Fruit fly (Drosophila melanogaster) whole organism, embryonic: Measurements from ENCODE around the gene CG10226.

Experiments
- ATbp ChIP-seq: fragments of 200-800 bp; sonication (Bioruptor generic); optimal IDR thresholded peaks from 2 replicates; lab custom pipeline; 2017; ENCODE audit warnings: missing biosample characterization, mild to moderate bottlenecking, missing genetic modification characterization, missing genetic modification reagents
- BEAF-32 ChIP-seq: fragments of 200-800 bp; sonication (Bioruptor generic); optimal IDR thresholded peaks from 3 replicates; lab custom pipeline; 2017; ENCODE audit warnings: missing biosample characterization, missing genetic modification characterization, mild to moderate bottlenecking, moderate library complexity, missing genetic modification reagents
- CG10959 ChIP-seq: fragments of 200-800 bp; sonication (Bioruptor generic); IDR thresholded peaks from 2 replicates; pipeline ENCODE4 v1.3.6; 2022; ENCODE audit warnings: missing biosample characterization, missing genetic modification characterization
- CG12071 ChIP-seq: fragments of 200-800 bp; sonication (Bioruptor generic); optimal IDR thresholded peaks from 3 replicates; lab custom pipeline; 2018; ENCODE audit warnings: missing biosample characterization, mild to moderate bottlenecking, missing genetic modification characterization
- CG12219 ChIP-seq: fragments of 200-800 bp; sonication (Bioruptor generic); optimal IDR thresholded peaks from 3 replicates; lab custom pipeline; 2018; ENCODE audit warnings: missing biosample characterization, mild to moderate bottlenecking, missing genetic modification characterization
- CG15601 ChIP-seq: fragments of 200-800 bp; sonication (Bioruptor generic); optimal IDR thresholded peaks from 3 replicates; lab custom pipeline; 2019; ENCODE audit warnings: missing biosample characterization, mild to moderate bottlenecking, missing genetic modification characterization, moderate library complexity
- CG17385 ChIP-seq: fragments of 200-800 bp; sonication (Bioruptor generic); optimal IDR thresholded peaks from 3 replicates; lab custom pipeline; 2018; ENCODE audit warnings: missing biosample characterization, mild to moderate bottlenecking, missing genetic modification characterization
- CG32767 ChIP-seq: fragments of 200-800 bp; sonication (Bioruptor generic); IDR thresholded peaks from 2 replicates; pipeline ENCODE4 v1.3.6; 2022; ENCODE audit warnings: missing biosample characterization, missing genetic modification characterization
- CG34224 ChIP-seq: fragments of 200-800 bp; sonication (Bioruptor generic); IDR thresholded peaks from 3 replicates; pipeline ENCODE4 v1.3.6; 2022; ENCODE audit warnings: missing biosample characterization, missing genetic modification characterization; ENCODE audit not compliant: partially characterized antibody
- CG4404 ChIP-seq: fragments of 200-800 bp; sonication (Bioruptor generic); IDR thresholded peaks from 2 replicates; pipeline ENCODE4 v1.3.6; 2022; ENCODE audit warnings: missing biosample characterization, missing genetic modification characterization
- CG5180 ChIP-seq: fragments of 200-800 bp; sonication (Bioruptor generic); optimal IDR thresholded peaks from 3 replicates; lab custom pipeline; 2017; ENCODE audit warnings: missing biosample characterization, missing genetic modification characterization, mild to moderate bottlenecking, moderate library complexity, missing genetic modification reagents
- CG5245 ChIP-seq: fragments of 200-800 bp; sonication (Bioruptor generic); optimal IDR thresholded peaks from 3 replicates; lab custom pipeline; 2016; ENCODE audit warnings: missing biosample characterization, missing genetic modification characterization
- CG8089 ChIP-seq: fragments of 200-800 bp; sonication (Bioruptor generic); optimal IDR thresholded peaks from 3 replicates; lab custom pipeline; 2016; ENCODE audit warnings: missing biosample characterization, missing genetic modification characterization
- CG8924 ChIP-seq: fragments of 200-800 bp; optimal IDR thresholded peaks from 3 replicates; lab custom pipeline; 2019; ENCODE audit warnings: missing biosample characterization, mild to moderate bottlenecking, missing genetic modification characterization, moderate library complexity
- D19A ChIP-seq: fragments of 200-800 bp; optimal IDR thresholded peaks from 3 replicates; lab custom pipeline; 2019; ENCODE audit warnings: missing biosample characterization, mild to moderate bottlenecking, missing genetic modification characterization, moderate library complexity
- Dbx ChIP-seq: fragments of 200-800 bp; sonication (Bioruptor generic); IDR thresholded peaks from 3 replicates; pipeline ENCODE4 v1.3.6; 2022; ENCODE audit warnings: missing biosample characterization, missing genetic modification characterization
- Dip2 ChIP-seq: fragments of 200-800 bp; sonication (Bioruptor generic); IDR thresholded peaks from 2 replicates; pipeline ENCODE4 v1.3.6; 2022; ENCODE audit warnings: missing biosample characterization, missing genetic modification characterization
- Dip3 ChIP-seq: fragments of 200-800 bp; sonication (Bioruptor generic); optimal IDR thresholded peaks from 3 replicates; lab custom pipeline; 2016; ENCODE audit warnings: missing biosample characterization, missing genetic modification characterization
- Doc2 ChIP-seq: fragments of 200-800 bp; sonication (Bioruptor generic); IDR thresholded peaks from 2 replicates; pipeline ENCODE4 v1.3.6; 2022; ENCODE audit warnings: missing biosample characterization, missing genetic modification characterization
- Gsc ChIP-seq: fragments of 200-800 bp; sonication (Bioruptor generic); IDR thresholded peaks from 2 replicates; pipeline ENCODE4 v1.3.6; 2022; ENCODE audit warnings: missing biosample characterization, missing genetic modification characterization
- Jarid2 ChIP-seq: fragments of 200-800 bp; sonication (Bioruptor generic); optimal IDR thresholded peaks from 3 replicates; lab custom pipeline; 2017; ENCODE audit warnings: mild to moderate bottlenecking, missing biosample characterization, missing genetic modification reagents, missing genetic modification characterization
- MBD-R2 ChIP-seq: fragments of 200-800 bp; sonication (Bioruptor generic); IDR thresholded peaks from 2 replicates; pipeline ENCODE4 v1.3.6; 2022; ENCODE audit warnings: missing biosample characterization, missing genetic modification characterization
- NK7.1 ChIP-seq: fragments of 200-800 bp; sonication (Bioruptor generic); optimal IDR thresholded peaks from 3 replicates; lab custom pipeline; 2016; ENCODE audit warnings: missing biosample characterization, missing genetic modification characterization
- Nf-YA ChIP-seq: fragments of 200-800 bp; sonication (Bioruptor generic); IDR thresholded peaks from 2 replicates; pipeline ENCODE4 v1.3.6; 2022; ENCODE audit warnings: missing biosample characterization, missing genetic modification characterization
- Ssrp ChIP-seq: fragments of 200-800 bp; sonication (Bioruptor generic); optimal IDR thresholded peaks from 2 replicates; lab custom pipeline; 2018; ENCODE audit warnings: missing biosample characterization, mild to moderate bottlenecking, missing genetic modification characterization, moderate library complexity
- btn ChIP-seq: fragments of 200-800 bp; sonication (Bioruptor generic); optimal IDR thresholded peaks from 2 replicates; lab custom pipeline; 2016; ENCODE audit warnings: missing biosample characterization, missing genetic modification characterization
- cas ChIP-seq: fragments of 200-800 bp; sonication (Bioruptor generic); IDR thresholded peaks from 2 replicates; pipeline ENCODE4 v1.3.6; 2022; ENCODE audit warnings: missing biosample characterization, missing genetic modification characterization
- chm ChIP-seq: fragments of 200-800 bp; sonication (Bioruptor generic); IDR thresholded peaks from 2 replicates; pipeline ENCODE4 v1.3.6; 2022; ENCODE audit warnings: missing biosample characterization, missing genetic modification characterization
- disco-r ChIP-seq: fragments of 200-800 bp; sonication (Bioruptor generic); optimal IDR thresholded peaks from 2 replicates; lab custom pipeline; 2016; ENCODE audit warnings: missing biosample characterization, missing genetic modification characterization
- dmrt11E ChIP-seq: fragments of 200-800 bp; sonication (Bioruptor generic); optimal IDR thresholded peaks from 3 replicates; lab custom pipeline; 2018; ENCODE audit warnings: missing biosample characterization, mild to moderate bottlenecking, missing genetic modification characterization, moderate library complexity
- dmrt99B ChIP-seq: fragments of 200-800 bp; sonication (Bioruptor generic); optimal IDR thresholded peaks from 2 replicates; lab custom pipeline; 2018; ENCODE audit warnings: missing biosample characterization, mild to moderate bottlenecking, missing genetic modification characterization, moderate library complexity
- emc ChIP-seq: fragments of 200-800 bp; sonication (Bioruptor generic); optimal IDR thresholded peaks from 2 replicates; lab custom pipeline; 2016; ENCODE audit warnings: missing biosample characterization, missing genetic modification characterization
- eve ChIP-seq, 2 experiments: fragments of >200 bp; optimal IDR thresholded peaks; 2 replicates each; lab custom pipeline; 2017; ENCODE audit warnings: missing biosample characterization in 2 of 2, missing genetic modification characterization in 2 of 2
- ewg ChIP-seq: fragments of 200-800 bp; sonication (Bioruptor generic); optimal IDR thresholded peaks from 3 replicates; lab custom pipeline; 2017; ENCODE audit warnings: mild to moderate bottlenecking, missing biosample characterization, missing genetic modification reagents, missing genetic modification characterization
- ham ChIP-seq: fragments of 200-800 bp; sonication (Bioruptor generic); IDR thresholded peaks from 2 replicates; pipeline ENCODE4 v1.3.6; 2022; ENCODE audit warnings: missing biosample characterization, missing genetic modification characterization
- jumu ChIP-seq: fragments of 200-800 bp; sonication (Bioruptor generic); optimal IDR thresholded peaks from 3 replicates; lab custom pipeline; 2016; ENCODE audit warnings: missing biosample characterization, missing genetic modification characterization
- lmd ChIP-seq: fragments of 200-800 bp; sonication (Bioruptor generic); IDR thresholded peaks from 2 replicates; pipeline ENCODE4 v1.3.6; 2022; ENCODE audit warnings: missing biosample characterization, missing genetic modification characterization
- nerfin-1 ChIP-seq: fragments of 200-800 bp; sonication (Bioruptor generic); optimal IDR thresholded peaks from 3 replicates; lab custom pipeline; 2019; ENCODE audit warnings: missing biosample characterization, mild to moderate bottlenecking, missing genetic modification characterization, moderate library complexity
- nmo ChIP-seq: fragments of 200-800 bp; sonication (Bioruptor generic); optimal IDR thresholded peaks from 2 replicates; lab custom pipeline; 2018; ENCODE audit warnings: missing biosample characterization, mild to moderate bottlenecking, missing genetic modification characterization, moderate library complexity
- nom ChIP-seq: fragments of 200-800 bp; sonication (Bioruptor generic); optimal IDR thresholded peaks from 2 replicates; lab custom pipeline; 2017; ENCODE audit warnings: missing biosample characterization, missing genetic modification characterization, mild to moderate bottlenecking, moderate library complexity, missing genetic modification reagents
- otp ChIP-seq: fragments of 200-800 bp; sonication (Bioruptor generic); IDR thresholded peaks from 3 replicates; pipeline ENCODE4, ENCODE4 v1.3.6; 2022; ENCODE audit warnings: missing biosample characterization, missing genetic modification characterization
- prd ChIP-seq, 3 experiments: fragments of >200 bp in 2 of 3; fragments of 200-800 bp in 1 of 3; sonication (Bioruptor generic) in 1 of 3; optimal IDR thresholded peaks in 2 of 3; IDR thresholded peaks in 1 of 3; 2 replicates in 2 of 3; 3 replicates in 1 of 3; pipeline versions ENCODE4 v1.3.6 to Lab custom; 2017 to 2022; ENCODE audit warnings: missing biosample characterization in 1 of 3, missing genetic modification characterization in 1 of 3
- so ChIP-seq: fragments of 200-800 bp; sonication (Bioruptor generic); IDR thresholded peaks from 3 replicates; pipeline ENCODE4 v1.3.6; 2022; ENCODE audit warnings: missing biosample characterization, missing genetic modification characterization
- tap ChIP-seq: fragments of 200-800 bp; optimal IDR thresholded peaks from 3 replicates; lab custom pipeline; 2019; ENCODE audit warnings: missing biosample characterization, mild to moderate bottlenecking, missing genetic modification characterization, moderate library complexity
- tll ChIP-seq, 2 experiments: fragments of 200-800 bp in 1 of 2; fragments of >200 bp in 1 of 2; sonication (Bioruptor generic) in 1 of 2; optimal IDR thresholded peaks; 2 replicates each; lab custom pipeline; 2017 to 2019; ENCODE audit warnings: missing biosample characterization in 2 of 2, missing genetic modification characterization in 2 of 2, mild to moderate bottlenecking in 1 of 2, moderate library complexity in 1 of 2
- vnd ChIP-seq: fragments of 200-800 bp; sonication (Bioruptor generic); IDR thresholded peaks from 3 replicates; pipeline ENCODE4 v1.3.6; 2022; ENCODE audit warnings: missing biosample characterization, missing genetic modification characterization; ENCODE audit not compliant: partially characterized antibody
- zfh2 ChIP-seq: fragments of 200-800 bp; sonication (Bioruptor generic); optimal IDR thresholded peaks from 2 replicates; lab custom pipeline; 2016; ENCODE audit warnings: missing biosample characterization, missing genetic modification characterization

CG10226 gene

DNA sequence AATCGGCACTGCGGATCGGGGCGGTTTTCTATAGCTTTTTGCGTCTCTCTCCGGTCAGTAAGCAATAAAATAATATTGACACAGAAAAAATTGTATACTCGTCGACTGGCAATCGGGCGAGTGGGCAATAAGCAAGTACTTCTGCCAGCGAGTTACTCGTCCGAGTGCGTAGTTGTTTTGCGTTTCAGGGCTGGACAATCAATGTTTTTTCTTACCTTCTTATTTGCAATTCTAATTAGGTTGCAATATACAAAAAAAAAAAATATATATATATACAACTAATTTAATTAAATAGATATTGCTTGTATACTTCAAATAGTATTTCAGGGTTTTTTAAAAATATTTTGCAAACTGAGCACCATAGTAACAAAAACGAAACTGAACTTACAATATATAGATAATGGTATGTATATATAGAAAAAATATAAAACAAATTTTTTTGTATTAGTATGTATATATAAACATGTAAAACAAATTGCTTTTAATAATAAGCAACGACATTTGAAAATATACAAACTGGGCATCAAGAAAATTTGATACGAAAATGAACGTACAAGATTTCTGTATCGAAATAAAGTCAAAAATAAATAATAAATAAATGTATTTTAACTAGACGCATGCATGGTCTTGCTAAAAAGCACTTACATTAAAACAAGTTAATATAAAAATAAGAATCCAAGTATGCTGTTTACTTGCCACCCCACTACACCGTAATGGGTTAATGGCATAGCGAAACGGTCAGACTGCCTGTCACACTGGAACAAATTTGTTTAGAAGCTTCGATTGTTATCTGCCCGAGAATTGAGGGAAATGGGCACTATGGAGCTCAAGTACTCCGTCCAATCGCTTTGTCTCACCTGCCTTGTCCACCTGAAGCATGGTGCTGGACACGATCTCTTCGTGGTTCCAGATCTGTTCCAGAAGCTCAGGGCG lies 50.6 kb downstream of the CG10226 start, which contains the start of the genes D19A and CG7386 (continued):
- TF ChIP-seq Dip3 = peak; percentile 46
- peak; percentile 46; the same call in 1 of the 2 replicates for TF ChIP-seq cas
- TF ChIP-seq lmd (GFP tag; lab: Robert Waterston, UW) = peak; percentile 65
- TF ChIP-seq vnd (GFP tag; lab: Robert Waterston, UW) = no peak
- no peak for TF ChIP-seq NK7.1 (GFP tag; lab: Kevin White, UChicago)
- peak; percentile 71 for TF ChIP-seq CG10959 (GFP tag; lab: Robert Waterston, UW)
- TF ChIP-seq CG8924 (tag; lab: Kevin White, UChicago) = peak; percentile 69
- TF ChIP-seq CG17385 = peak; percentile 28
- peak; percentile 92 for TF ChIP-seq MBD-R2 (GFP tag; lab: Robert Waterston, UW)
- no peak for TF ChIP-seq eve (GFP tag; optimal IDR thresholded peaks at IDR 0.05; lab: Kevin White, UChicago)
- peak; percentile 19 for TF ChIP-seq emc (GFP tag; lab: Kevin White, UChicago)
- peak; percentile 45 for TF ChIP-seq dmrt99B (tag; lab: Kevin White, UChicago)
- TF ChIP-seq CG34224 (GFP tag; lab: Robert Waterston, UW) = no peak; the same call in 2 of the 3 replicates
- TF ChIP-seq so (GFP tag; lab: Robert Waterston, UW) = 0 out of 3 replicates have a peak, but pooled peaks have one; percentile 7
- TF ChIP-seq disco-r (GFP tag; lab: Kevin White, UChicago) = no peak
- peak; percentile 80 for TF ChIP-seq D19A (tag; lab: Kevin White, UChicago)
- TF ChIP-seq nmo (GFP tag; lab: Kevin White, UChicago) = peak; percentile 21
- TF ChIP-seq jumu (GFP tag; lab: Kevin White, UChicago) = peak; percentile 37
- no peak for TF ChIP-seq tll (GFP tag; optimal IDR thresholded peaks at IDR 0.05; lab: Kevin White, UChicago)
- TF ChIP-seq prd (optimal IDR thresholded peaks at IDR 0.05; lab: Kevin White, UChicago) = no peak
- TF ChIP-seq prd (GFP tag; IDR thresholded peaks at IDR 0.05; lab: Robert Waterston, UW) = peak; percentile 66
- TF ChIP-seq CG4404 (GFP tag; lab: Robert Waterston, UW) = no peak
- TF ChIP-seq Dbx (GFP tag; lab: Robert Waterston, UW) = peak; percentile 79
- peak; percentile 42 for TF ChIP-seq CG12219 (GFP tag; lab: Kevin White, UChicago)
- no peak for TF ChIP-seq ham (GFP tag; lab: Robert Waterston, UW)
- TF ChIP-seq CG32767 (GFP tag; lab: Robert Waterston, UW) = 0 out of 2 replicates have a peak, but pooled peaks have one; percentile 38
- peak; percentile 20 for TF ChIP-seq CG15601 (tag; lab: Kevin White, UChicago)
- TF ChIP-seq CG5245 (GFP tag; lab: Kevin White, UChicago) = no peak
- TF ChIP-seq Doc2 = no peak
- peak; percentile 15; the same call in 1 of the 2 replicates for TF ChIP-seq chm (GFP tag; lab: Robert Waterston, UW)
- no peak for TF ChIP-seq otp (GFP tag; lab: Robert Waterston, UW)
- peak; percentile 24 for TF ChIP-seq nom (GFP tag; lab: Kevin White, UChicago)
- TF ChIP-seq tap (tag; lab: Kevin White, UChicago) = peak; percentile 46
- TF ChIP-seq ATbp = no peak
- TF ChIP-seq dmrt11E = peak; percentile 50
- TF ChIP-seq Ssrp (tag; lab: Kevin White, UChicago) = peak; percentile 25
- no peak for TF ChIP-seq BEAF-32 (GFP tag; lab: Kevin White, UChicago)
- TF ChIP-seq btn (GFP tag; lab: Kevin White, UChicago) = no peak
- TF ChIP-seq CG5180 = peak; percentile 29
- peak; percentile 18 for TF ChIP-seq CG8089 (GFP tag; lab: Kevin White, UChicago)
- TF ChIP-seq Jarid2 (GFP tag; lab: Kevin White, UChicago) = no peak
- TF ChIP-seq CG12071 (GFP tag; lab: Kevin White, UChicago) = no peak
- no peak for TF ChIP-seq Gsc (GFP tag; lab: Robert Waterston, UW)
- TF ChIP-seq Dip2 (GFP tag; lab: Robert Waterston, UW) = no peak
- peak; percentile 59 for TF ChIP-seq zfh2
- TF ChIP-seq ewg (GFP tag; lab: Kevin White, UChicago) = peak; percentile 23
- TF ChIP-seq nerfin-1 (tag; lab: Kevin White, UChicago) = peak; percentile 16
- TF ChIP-seq Nf-YA (GFP tag; lab: Robert Waterston, UW) = 0 out of 2 replicates have a peak, but pooled peaks have one; percentile 14
